Worm (Caenorhabditis elegans) whole organism, L1 larva: ENCODE measurements around the gene srh-60.

Experiments
- C04F5.9 ChIP-seq: sonication (generic microtip); optimal IDR thresholded peaks from 2 replicates; lab custom pipeline; 2016; ENCODE audit warnings: missing genetic modification characterization, missing compliant biosample characterization
- C16A3.4 ChIP-seq: fragments of 150-350 bp; optimal IDR thresholded peaks from 2 replicates; lab custom pipeline; 2014; ENCODE audit warnings: missing biosample characterization, missing genetic modification characterization
- C34B4.2 ChIP-seq: sonication (generic microtip); optimal IDR thresholded peaks from 2 replicates; lab custom pipeline; 2017; ENCODE audit warnings: mild to moderate bottlenecking, missing genetic modification characterization, missing compliant biosample characterization
- F16B12.6 ChIP-seq: fragments of 150-350 bp; optimal IDR thresholded peaks from 2 replicates; lab custom pipeline; 2014; ENCODE audit warnings: missing biosample characterization, missing genetic modification characterization
- Y116A8C.19 ChIP-seq: sonication (generic microtip); optimal IDR thresholded peaks from 2 replicates; lab custom pipeline; 2016; ENCODE audit warnings: missing compliant biosample characterization, missing genetic modification characterization, borderline replicate concordance
- alr-1 ChIP-seq: fragments of 200-800 bp; sonication (Bioruptor generic); optimal IDR thresholded peaks from 2 replicates; lab custom pipeline; 2018; ENCODE audit warnings: borderline replicate concordance, mild to moderate bottlenecking, missing genetic modification characterization, missing compliant biosample characterization
- ama-1 ChIP-seq: fragments of 150-350 bp; optimal IDR thresholded peaks from 2 replicates; lab custom pipeline; 2014
- ceh-63 ChIP-seq: fragments of 200-800 bp; sonication (Bioruptor generic); optimal IDR thresholded peaks from 2 replicates; lab custom pipeline; 2018; ENCODE audit warnings: mild to moderate bottlenecking, missing genetic modification characterization, missing compliant biosample characterization
- ceh-8 ChIP-seq: fragments of 200-800 bp; sonication (Bioruptor generic); optimal IDR thresholded peaks from 2 replicates; lab custom pipeline; 2018; ENCODE audit warnings: mild to moderate bottlenecking, missing genetic modification characterization, moderate library complexity, missing compliant biosample characterization
- ceh-82 ChIP-seq, 3 experiments: fragments of 150-350 bp in 1 of 3; sonication (generic microtip) in 2 of 3; optimal IDR thresholded peaks; 2 replicates each; lab custom pipeline; 2014 to 2017; ENCODE audit warnings: missing biosample characterization in 3 of 3, missing genetic modification characterization in 3 of 3
- ceh-88 ChIP-seq: fragments of 200-800 bp; sonication (Bioruptor generic); IDR thresholded peaks from 2 replicates; pipeline ENCODE4 v1.3.6; 2022; ENCODE audit warnings: missing genetic modification characterization, missing compliant biosample characterization
- dpl-1 ChIP-seq, 3 experiments: fragments of 150-350 bp in 2 of 3; sonication (generic microtip) in 1 of 3; optimal IDR thresholded peaks; 2 replicates each; lab custom pipeline; 2014 to 2017; ENCODE audit warnings: missing biosample characterization in 3 of 3, missing genetic modification characterization in 3 of 3, missing genetic modification reagents in 3 of 3
- dsc-1 ChIP-seq: sonication (generic microtip); optimal IDR thresholded peaks from 2 replicates; lab custom pipeline; 2016; ENCODE audit warnings: mild to moderate bottlenecking, missing genetic modification characterization, missing compliant biosample characterization
- efl-1 ChIP-seq, 4 experiments: fragments of 150-350 bp; optimal IDR thresholded peaks in 3 of 4; peaks in 1 of 4; 1 replicate in 1 of 4; 2 replicates in 3 of 4; lab custom pipeline; 2014; ENCODE audit warnings: missing biosample characterization in 2 of 4, missing genetic modification characterization in 2 of 4, missing genetic modification reagents in 2 of 4
- egl-13 ChIP-seq: sonication (generic microtip); optimal IDR thresholded peaks from 2 replicates; lab custom pipeline; 2016; ENCODE audit warnings: missing genotype, missing genetic modification reagents, missing genetic modification characterization, missing compliant biosample characterization
- egl-27 ChIP-seq, 2 experiments: fragments of 150-350 bp in 1 of 2; sonication (generic microtip); optimal IDR thresholded peaks; 3 replicates each; lab custom pipeline; 2017 to 2018; ENCODE audit warnings: missing biosample characterization in 2 of 2, missing genetic modification characterization in 2 of 2, missing genetic modification reagents in 2 of 2
- elt-3 ChIP-seq, 6 experiments: fragments of 150-350 bp in 1 of 6; sonication (generic microtip); optimal IDR thresholded peaks; 2 replicates each; lab custom pipeline; 2017 to 2018; ENCODE audit warnings: missing biosample characterization in 6 of 6, missing genetic modification characterization in 6 of 6, inconsistent platforms in 1 of 6
- ets-5 ChIP-seq: fragments of 200-800 bp; sonication (Bioruptor generic); IDR thresholded peaks from 2 replicates; pipeline ENCODE4 v1.3.6; 2022; ENCODE audit warnings: missing genetic modification characterization, missing compliant biosample characterization
- fkh-10 ChIP-seq: sonication (generic microtip); optimal IDR thresholded peaks from 2 replicates; lab custom pipeline; 2017; ENCODE audit warnings: missing biosample characterization, missing genetic modification reagents, missing genetic modification characterization
- fkh-8 ChIP-seq: sonication (generic microtip); optimal IDR thresholded peaks from 2 replicates; lab custom pipeline; 2016; ENCODE audit warnings: mild to moderate bottlenecking, missing genetic modification characterization, missing compliant biosample characterization
- grh-1 ChIP-seq: fragments of 200-800 bp; sonication (Bioruptor generic); IDR thresholded peaks from 2 replicates; pipeline ENCODE4 v1.3.6; 2022; ENCODE audit warnings: missing genetic modification reagents, missing genetic modification characterization, missing compliant biosample characterization
- irx-1 ChIP-seq: sonication (generic microtip); optimal IDR thresholded peaks from 2 replicates; lab custom pipeline; 2016; ENCODE audit warnings: missing genetic modification characterization, missing compliant biosample characterization
- isw-1 ChIP-seq: fragments of 200-800 bp; sonication (Bioruptor generic); IDR thresholded peaks from 2 replicates; pipeline ENCODE4 v1.3.6; 2022; ENCODE audit warnings: missing genetic modification characterization, missing compliant biosample characterization
- jun-1 ChIP-seq: fragments of 150-350 bp; optimal IDR thresholded peaks from 2 replicates; lab custom pipeline; 2014; ENCODE audit warnings: missing biosample characterization, missing genetic modification reagents, missing genetic modification characterization
- lin-15B ChIP-seq: fragments of 150-350 bp; sonication (generic microtip); optimal IDR thresholded peaks from 3 replicates; lab custom pipeline; 2014; ENCODE audit warnings: missing biosample characterization, missing genetic modification characterization
- lin-35 ChIP-seq, 2 experiments: fragments of 150-350 bp; optimal IDR thresholded peaks; 2 replicates each; lab custom pipeline; 2014; ENCODE audit warnings: missing biosample characterization in 2 of 2, missing genetic modification characterization in 2 of 2, missing genetic modification reagents in 2 of 2
- lsy-2 ChIP-seq, 2 experiments: fragments of 150-350 bp; optimal IDR thresholded peaks; 2 replicates each; lab custom pipeline; 2014; ENCODE audit warnings: missing biosample characterization in 2 of 2, missing genetic modification characterization in 2 of 2
- mef-2 ChIP-seq: fragments of 150-350 bp; optimal IDR thresholded peaks from 2 replicates; lab custom pipeline; 2014; ENCODE audit warnings: missing biosample characterization, missing genetic modification characterization
- mep-1 ChIP-seq: fragments of 150-350 bp; optimal IDR thresholded peaks from 2 replicates; lab custom pipeline; 2014; ENCODE audit warnings: missing biosample characterization, missing genetic modification characterization
- nhr-11 ChIP-seq: fragments of 150-350 bp; optimal IDR thresholded peaks from 2 replicates; lab custom pipeline; 2014; ENCODE audit warnings: missing biosample characterization, missing genetic modification characterization
- nhr-19 ChIP-seq: fragments of 200-800 bp; sonication (Bioruptor generic); conservative IDR thresholded peaks from 2 replicates; pipeline ENCODE4 v1.3.6; 2022; ENCODE audit warnings: missing genetic modification characterization, missing compliant biosample characterization
- nhr-237 ChIP-seq: fragments of 150-350 bp; optimal IDR thresholded peaks from 2 replicates; lab custom pipeline; 2014; ENCODE audit warnings: missing biosample characterization, missing genetic modification characterization
- nhr-28 ChIP-seq: fragments of 150-350 bp; optimal IDR thresholded peaks from 2 replicates; lab custom pipeline; 2014; ENCODE audit warnings: missing biosample characterization, missing genetic modification characterization
- nhr-47 ChIP-seq: sonication (generic microtip); optimal IDR thresholded peaks from 2 replicates; lab custom pipeline; 2016; ENCODE audit warnings: mild to moderate bottlenecking, missing genetic modification characterization, moderate library complexity, missing compliant biosample characterization
- nhr-71 ChIP-seq: sonication (generic microtip); optimal IDR thresholded peaks from 2 replicates; lab custom pipeline; 2016; ENCODE audit warnings: mild to moderate bottlenecking, missing genetic modification characterization, moderate library complexity, missing compliant biosample characterization
- nhr-76 ChIP-seq: sonication (generic microtip); optimal IDR thresholded peaks from 2 replicates; lab custom pipeline; 2017; ENCODE audit warnings: missing biosample characterization, missing genetic modification characterization
- nhr-77 ChIP-seq: fragments of 150-350 bp; optimal IDR thresholded peaks from 2 replicates; lab custom pipeline; 2014; ENCODE audit warnings: missing biosample characterization, missing genetic modification characterization
- nhr-84 ChIP-seq: sonication (generic microtip); optimal IDR thresholded peaks from 2 replicates; lab custom pipeline; 2017; ENCODE audit warnings: missing biosample characterization, missing genetic modification characterization
- nhr-85 ChIP-seq: sonication (generic microtip); peaks from one replicate; lab custom pipeline; 2016; ENCODE audit warnings: missing genetic modification characterization, inconsistent platforms, missing compliant biosample characterization
- nhr-90 ChIP-seq: sonication (generic microtip); optimal IDR thresholded peaks from 2 replicates; lab custom pipeline; 2016; ENCODE audit warnings: mild to moderate bottlenecking, missing genetic modification characterization, missing compliant biosample characterization; ENCODE audit not compliant: poor library complexity
- pag-3 ChIP-seq: sonication (generic microtip); optimal IDR thresholded peaks from 2 replicates; lab custom pipeline; 2017; ENCODE audit warnings: missing genetic modification characterization, mild to moderate bottlenecking, missing compliant biosample characterization, antibody characterized with exemption, borderline replicate concordance; ENCODE audit not compliant: insufficient read depth
- rnt-1 ChIP-seq: sonication (generic microtip); optimal IDR thresholded peaks from 2 replicates; lab custom pipeline; 2016; ENCODE audit warnings: mild to moderate bottlenecking, missing genetic modification characterization, moderate library complexity, missing compliant biosample characterization
- skn-1 ChIP-seq: fragments of 150-350 bp; optimal IDR thresholded peaks from 2 replicates; lab custom pipeline; 2014; ENCODE audit warnings: missing biosample characterization, missing genetic modification characterization
- snpc-4 ChIP-seq: fragments of 150-350 bp; optimal IDR thresholded peaks from 2 replicates; lab custom pipeline; 2014; ENCODE audit warnings: missing biosample characterization, missing genetic modification characterization
- sox-4 ChIP-seq: sonication (generic microtip); optimal IDR thresholded peaks from 2 replicates; lab custom pipeline; 2016; ENCODE audit warnings: missing genetic modification characterization, missing compliant biosample characterization
- sptf-1 ChIP-seq: fragments of 150-350 bp; optimal IDR thresholded peaks from 2 replicates; lab custom pipeline; 2014; ENCODE audit warnings: missing biosample characterization, missing genetic modification characterization
- sup-37 ChIP-seq: fragments of 200-800 bp; sonication (Bioruptor generic); optimal IDR thresholded peaks from 2 replicates; lab custom pipeline; 2018; ENCODE audit warnings: mild to moderate bottlenecking, missing genetic modification characterization, missing compliant biosample characterization
- tlp-1 ChIP-seq: fragments of 150-350 bp; optimal IDR thresholded peaks from 2 replicates; lab custom pipeline; 2014; ENCODE audit warnings: missing biosample characterization, missing genetic modification characterization
- unc-30 ChIP-seq: sonication (generic microtip); optimal IDR thresholded peaks from 2 replicates; lab custom pipeline; 2017; ENCODE audit warnings: missing biosample characterization, missing genetic modification characterization
- unc-86 ChIP-seq: sonication (generic microtip); optimal IDR thresholded peaks from 2 replicates; lab custom pipeline; 2016; ENCODE audit warnings: missing genetic modification characterization, missing compliant biosample characterization
- unc-98 ChIP-seq: fragments of 200-800 bp; sonication (Bioruptor generic); IDR thresholded peaks from 2 replicates; pipeline ENCODE4 v1.3.6; 2022; ENCODE audit warnings: missing genetic modification characterization, missing compliant biosample characterization
- vab-15 ChIP-seq: sonication (generic microtip); optimal IDR thresholded peaks from 2 replicates; lab custom pipeline; 2017; ENCODE audit warnings: missing genotype, mild to moderate bottlenecking, missing genetic modification characterization, missing compliant biosample characterization
- zag-1 ChIP-seq: fragments of 150-350 bp; optimal IDR thresholded peaks from 2 replicates; lab custom pipeline; 2014; ENCODE audit warnings: missing biosample characterization, missing genetic modification characterization
- ztf-11 ChIP-seq, 2 experiments: sonication (generic microtip); optimal IDR thresholded peaks; 2 replicates each; lab custom pipeline; 2016 to 2017; ENCODE audit warnings: missing genetic modification characterization in 2 of 2, missing biosample characterization in 1 of 2, missing compliant biosample characterization in 1 of 2

The srh-60 gene

DNA sequence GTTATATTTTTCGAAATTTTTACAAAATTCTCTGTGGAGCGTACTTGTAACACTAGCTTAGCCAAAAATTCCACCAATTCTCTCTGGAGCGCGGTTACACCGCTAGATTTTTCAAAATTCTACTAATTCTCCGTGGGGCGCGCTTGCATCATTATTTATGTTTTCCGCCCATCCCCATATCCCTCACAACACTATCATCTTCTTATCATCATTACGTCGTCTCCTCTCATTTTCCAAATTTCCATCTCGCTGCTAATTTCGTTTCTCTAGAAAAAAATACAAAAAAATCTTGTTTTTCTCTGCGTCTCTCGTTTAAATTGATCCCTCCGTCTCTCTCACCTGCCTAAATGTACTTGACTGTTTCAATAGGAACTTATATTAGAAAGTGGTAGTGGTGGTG is 28.2 kb upstream of the srh-60 start (continued):
- TF ChIP-seq elt-3 (tag; optimal IDR thresholded peaks at IDR 0.05; lab: Kevin White, UChicago) (peak in 2 of 6 experiments; percentile 30 to 54), skn-1 (tag; lab: Kevin White, UChicago) (no peak), C34B4.2 (tag; lab: Kevin White, UChicago) (no peak), unc-30 (no peak), ama-1 (lab: Kevin White, UChicago) (no peak), lsy-2 (tag; optimal IDR thresholded peaks at IDR 0.05; lab: Kevin White, UChicago) (no peak), nhr-19 (GFP tag; lab: Robert Waterston, UW) (no peak), ceh-8 (GFP tag; lab: Kevin White, UChicago) (no peak), mep-1 (tag; lab: Kevin White, UChicago) (no peak), ets-5 (GFP tag; lab: Robert Waterston, UW) (no peak), nhr-71 (tag; lab: Kevin White, UChicago) (no peak), ceh-63 (GFP tag; lab: Kevin White, UChicago) (no peak), Y116A8C.19 (no peak), egl-27 (tag; optimal IDR thresholded peaks at IDR 0.05; lab: Kevin White, UChicago) (no peak), irx-1 (tag; lab: Kevin White, UChicago) (no peak), nhr-77 (no peak), nhr-237 (no peak), unc-98 (no peak), nhr-85 (tag; lab: Kevin White, UChicago) (peak; percentile 85), nhr-76 (tag; lab: Kevin White, UChicago) (no peak), vab-15 (tag; lab: Kevin White, UChicago) (peak; percentile 18), nhr-84 (tag; lab: Kevin White, UChicago) (no peak), nhr-90 (tag; lab: Kevin White, UChicago) (peak; percentile 27), nhr-28 (tag; lab: Kevin White, UChicago) (no peak), ceh-82 (tag; optimal IDR thresholded peaks at IDR 0.05; lab: Kevin White, UChicago) (no peak), sox-4 (tag; lab: Kevin White, UChicago) (no peak), lin-35 (GFP tag; optimal IDR thresholded peaks at IDR 0.05; lab: Kevin White, UChicago) (peak in 1 of 2 experiments; percentile 36), fkh-10 (GFP tag; lab: Kevin White, UChicago) (no peak), unc-86 (no peak), nhr-11 (tag; lab: Kevin White, UChicago) (no peak), C16A3.4 (tag; lab: Kevin White, UChicago) (no peak), fkh-8 (tag; lab: Kevin White, UChicago) (no peak), snpc-4 (no peak), grh-1 (GFP tag; lab: Robert Waterston, UW) (no peak), nhr-47 (tag; lab: Kevin White, UChicago) (no peak), ceh-88 (GFP tag; lab: Robert Waterston, UW) (no peak), rnt-1 (tag; lab: Kevin White, UChicago) (no peak), zag-1 (tag; lab: Kevin White, UChicago) (no peak), tlp-1 (tag; lab: Kevin White, UChicago) (no peak), C04F5.9 (tag; lab: Kevin White, UChicago) (no peak), dpl-1 (GFP tag; optimal IDR thresholded peaks at IDR 0.05; lab: Kevin White, UChicago) (peak in 1 of 3 experiments; percentile 12), efl-1 (optimal IDR thresholded peaks at IDR 0.05; lab: Kevin White, UChicago) (no peak), efl-1 (GFP tag; optimal IDR thresholded peaks at IDR 0.05 in 1 of 2; lab: Kevin White, UChicago) (peak in 1 of 2 experiments; percentile 19), jun-1 (tag; lab: Kevin White, UChicago) (no peak), egl-13 (tag; lab: Kevin White, UChicago) (no peak), alr-1 (tag; lab: Kevin White, UChicago) (no peak), mef-2 (tag; lab: Kevin White, UChicago) (no peak), dsc-1 (tag; lab: Kevin White, UChicago) (no peak), sptf-1 (no peak), ztf-11 (tag; optimal IDR thresholded peaks at IDR 0.05; lab: Kevin White, UChicago) (no peak), isw-1 (GFP tag; lab: Robert Waterston, UW) (no peak), lin-15B (tag; lab: Kevin White, UChicago) (no peak), F16B12.6 (tag; lab: Kevin White, UChicago) (no peak), sup-37 (GFP tag; lab: Kevin White, UChicago) (no peak), pag-3 (tag; lab: Kevin White, UChicago) (no peak)
